Fruit fly (Drosophila melanogaster): ENCODE data around the gene brv3.

- no peak for TF ChIP-seq Ets98B (GFP tag; IDR thresholded peaks at IDR 0.05)
- no peak for TF ChIP-seq CG13204 (GFP tag; optimal IDR thresholded peaks at IDR 0.05)
- TF ChIP-seq CG8159 (tag; optimal IDR thresholded peaks at IDR 0.05) = no peak
- no peak for TF ChIP-seq EcR (GFP tag; optimal IDR thresholded peaks at IDR 0.05)
- no peak for TF ChIP-seq CG8301 (tag; optimal IDR thresholded peaks at IDR 0.05)
- no peak for TF ChIP-seq fd96Ca (GFP tag; IDR thresholded peaks at IDR 0.05)
- no peak for TF ChIP-seq gl (tag; optimal IDR thresholded peaks at IDR 0.05)
- TF ChIP-seq CG17806 (tag; optimal IDR thresholded peaks at IDR 0.05) = no peak
- TF ChIP-seq Snoo (tag; optimal IDR thresholded peaks at IDR 0.05) = no peak
- no peak for TF ChIP-seq CG34367 (tag; optimal IDR thresholded peaks at IDR 0.05)
- TF ChIP-seq CG9948 (tag; optimal IDR thresholded peaks at IDR 0.05) = no peak
- TF ChIP-seq Pif1A (GFP tag; optimal IDR thresholded peaks at IDR 0.05) = no peak
- no peak for TF ChIP-seq CG10348 (GFP tag; IDR thresholded peaks at IDR 0.05)
- TF ChIP-seq CG12605 (GFP tag; IDR thresholded peaks at IDR 0.05) = no peak
These were observed 13.5 kb upstream of the brv3 start for dm6 chrX:2637914-2638313.

Measured in whole organism, pupa.